Fruit fly (Drosophila melanogaster): ENCODE measurements around the gene kl-5.
"Not testable (repeated sequence)": the region's sequence is repeated elsewhere in the genome, so short reads cannot be mapped to it uniquely, and the experiment has no call there.

Gene kl-5

dm6 chrY:137386-137785, at the start of gene kl-5:
kl-5 (minus strand) TSS chrY:137486.
- TF ChIP-seq Ets98B (GFP tag; IDR thresholded peaks at IDR 0.05); CG8301 (tag; optimal IDR thresholded peaks at IDR 0.05); CG9948 (tag; optimal IDR thresholded peaks at IDR 0.05): not testable (repeated sequence)

DNA sequence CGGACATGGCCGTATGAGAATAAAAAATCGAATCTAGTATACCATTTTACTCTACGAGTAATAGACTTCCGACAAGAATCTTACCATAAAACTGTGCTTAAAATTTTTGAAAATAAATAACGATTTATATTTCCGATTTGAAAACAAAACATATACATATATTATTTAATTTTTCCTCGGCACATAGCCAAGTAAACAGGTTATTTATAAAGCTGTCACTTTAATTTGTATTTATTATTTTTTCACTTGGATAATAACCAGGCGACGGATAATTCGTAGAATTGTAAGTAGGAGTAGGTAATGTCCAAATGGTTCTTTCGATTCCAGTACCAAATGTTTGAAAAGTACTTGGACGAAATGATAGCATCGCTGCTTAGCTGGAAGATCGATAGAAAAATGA, 127.8 kb downstream of the kl-5 start, which contains the start of gene Pp1-Y1:
Pp1-Y1 (plus strand) TSS at position 301 of the 400 bp plus-strand sequence.
- no peak for TF ChIP-seq EcR (GFP tag; optimal IDR thresholded peaks at IDR 0.05)

All from whole organism, pupa.